Fruit fly (Drosophila melanogaster) whole organism, pupa: ENCODE results near the gene CG45075.

Experiments used
- CG10348 ChIP-seq: fragments of 200-800 bp; sonication (Bioruptor generic); IDR thresholded peaks from 2 replicates; pipeline ENCODE4 v1.3.6; 2022; ENCODE audit warnings: missing biosample characterization, missing genetic modification characterization
- CG12605 ChIP-seq: fragments of 200-800 bp; sonication (Bioruptor generic); IDR thresholded peaks from 2 replicates; pipeline ENCODE4 v1.3.6; 2022; ENCODE audit warnings: missing biosample characterization, missing genetic modification characterization
- CG13204 ChIP-seq: fragments of 200-800 bp; sonication (Bioruptor generic); optimal IDR thresholded peaks from 2 replicates; lab custom pipeline; 2018; ENCODE audit warnings: missing biosample characterization, mild to moderate bottlenecking, missing genetic modification characterization, moderate library complexity
- CG14655 ChIP-seq: fragments of 200-800 bp; sonication (Bioruptor generic); optimal IDR thresholded peaks from 3 replicates; lab custom pipeline; 2017; ENCODE audit warnings: mild to moderate bottlenecking, missing biosample characterization, missing genetic modification reagents, missing genetic modification characterization
- CG15710 ChIP-seq: fragments of 200-800 bp; sonication (Bioruptor generic); optimal IDR thresholded peaks from 2 replicates; lab custom pipeline; 2018; ENCODE audit warnings: missing biosample characterization, mild to moderate bottlenecking, missing genetic modification characterization, moderate library complexity
- CG17806 ChIP-seq: fragments of 200-800 bp; sonication (Bioruptor generic); optimal IDR thresholded peaks from 2 replicates; lab custom pipeline; 2018; ENCODE audit warnings: missing biosample characterization, mild to moderate bottlenecking, missing genetic modification characterization, moderate library complexity
- CG32121 ChIP-seq: fragments of 200-800 bp; sonication (Bioruptor generic); IDR thresholded peaks from 2 replicates; pipeline ENCODE4 v1.3.6; 2022; ENCODE audit warnings: missing biosample characterization, missing genetic modification characterization
- CG34367 ChIP-seq: fragments of 200-800 bp; sonication (Bioruptor generic); optimal IDR thresholded peaks from 2 replicates; lab custom pipeline; 2018; ENCODE audit warnings: missing biosample characterization, mild to moderate bottlenecking, missing genetic modification characterization
- CG4496 ChIP-seq: fragments of 200-800 bp; sonication (Bioruptor generic); IDR thresholded peaks from 3 replicates; pipeline ENCODE4 v1.3.6; 2022; ENCODE audit warnings: missing biosample characterization, missing genetic modification characterization
- CG8159 ChIP-seq: fragments of 200-800 bp; sonication (Bioruptor generic); optimal IDR thresholded peaks from 3 replicates; lab custom pipeline; 2018; ENCODE audit warnings: missing biosample characterization, mild to moderate bottlenecking, missing genetic modification characterization, moderate library complexity
- CG8301 ChIP-seq: fragments of 200-800 bp; sonication (Bioruptor generic); optimal IDR thresholded peaks from 2 replicates; lab custom pipeline; 2018; ENCODE audit warnings: missing biosample characterization, mild to moderate bottlenecking, missing genetic modification characterization
- CG9948 ChIP-seq: fragments of 200-800 bp; sonication (Bioruptor generic); optimal IDR thresholded peaks from 2 replicates; lab custom pipeline; 2018; ENCODE audit warnings: missing biosample characterization, mild to moderate bottlenecking, missing genetic modification characterization, moderate library complexity
- D1 ChIP-seq: fragments of 200-800 bp; sonication (Bioruptor generic); optimal IDR thresholded peaks from 2 replicates; lab custom pipeline; 2018; ENCODE audit warnings: missing biosample characterization, mild to moderate bottlenecking, missing genetic modification characterization, moderate library complexity
- EcR ChIP-seq: fragments of 200-800 bp; sonication (Bioruptor generic); optimal IDR thresholded peaks from 3 replicates; lab custom pipeline; 2019; ENCODE audit warnings: missing biosample characterization, missing genetic modification characterization, mild to moderate bottlenecking, moderate library complexity, missing genetic modification reagents
- Ets98B ChIP-seq: fragments of 200-800 bp; sonication (Bioruptor generic); IDR thresholded peaks from 2 replicates; pipeline ENCODE4 v1.3.6; 2022; ENCODE audit warnings: missing biosample characterization, missing genetic modification characterization
- Pif1A ChIP-seq: fragments of 200-800 bp; sonication (Bioruptor generic); optimal IDR thresholded peaks from 3 replicates; lab custom pipeline; 2016; ENCODE audit warnings: missing biosample characterization, missing genetic modification characterization
- Pif1B ChIP-seq: fragments of 200-800 bp; sonication (Bioruptor generic); optimal IDR thresholded peaks from 3 replicates; lab custom pipeline; 2016; ENCODE audit warnings: missing biosample characterization, missing genetic modification characterization
- Snoo ChIP-seq: fragments of 200-800 bp; sonication (Bioruptor generic); optimal IDR thresholded peaks from 3 replicates; lab custom pipeline; 2017; ENCODE audit warnings: missing biosample characterization, mild to moderate bottlenecking, missing genetic modification characterization, inconsistent platforms
- fd96Ca ChIP-seq: fragments of 200-800 bp; sonication (Bioruptor generic); IDR thresholded peaks from 3 replicates; pipeline ENCODE4 v1.3.6; 2022; ENCODE audit warnings: missing biosample characterization, missing genetic modification characterization
- gl ChIP-seq: fragments of 200-800 bp; sonication (Bioruptor generic); optimal IDR thresholded peaks from 2 replicates; lab custom pipeline; 2018; ENCODE audit warnings: missing biosample characterization, mild to moderate bottlenecking, missing genetic modification characterization
- rn ChIP-seq: fragments of 200-800 bp; sonication (Bioruptor generic); IDR thresholded peaks from 2 replicates; pipeline ENCODE4 v1.3.6; 2022; ENCODE audit warnings: missing biosample characterization, missing genetic modification characterization

Gene CG45075

dm6 chr2L:6048542-6048941 is 42.7 kb upstream of the CG45075 start, which contains the start of the genes CG34179 and slmo:
Gene CG34179, minus strand, starts transcription at chr2L:6048706.
Gene slmo, minus strand, starts transcription at chr2L:6048706.
- TF ChIP-seq CG13204 (GFP tag; lab: Kevin White, UChicago) (no peak), CG15710 (tag; lab: Kevin White, UChicago) (no peak), CG17806 (no peak), CG34367 (no peak), gl (tag; lab: Kevin White, UChicago) (no peak), rn (GFP tag; lab: Robert Waterston, UW) (no peak), CG8301 (no peak), Pif1A (GFP tag; lab: Kevin White, UChicago) (no peak), CG4496 (GFP tag; lab: Robert Waterston, UW) (no peak), Ets98B (GFP tag; lab: Robert Waterston, UW) (no peak), CG9948 (tag; lab: Kevin White, UChicago) (no peak), Pif1B (GFP tag; lab: Kevin White, UChicago) (no peak)

- TF ChIP-seq Pif1B (GFP tag; lab: Kevin White, UChicago) (no peak), gl (tag; lab: Kevin White, UChicago) (no peak), Snoo (no peak), CG4496 (GFP tag; lab: Robert Waterston, UW) (peak; percentile 8; the same call in 1 of the 3 replicates), Pif1A (GFP tag; lab: Kevin White, UChicago) (no peak)
- TF ChIP-seq, all 21 proteins: peak for 1
Observed at dm6 chr2L:6050575-6050974, 40.6 kb upstream of the CG45075 start, which contains the start of gene CG9135. Gene CG9135, plus strand, starts transcription at chr2L:6050800.

DNA sequence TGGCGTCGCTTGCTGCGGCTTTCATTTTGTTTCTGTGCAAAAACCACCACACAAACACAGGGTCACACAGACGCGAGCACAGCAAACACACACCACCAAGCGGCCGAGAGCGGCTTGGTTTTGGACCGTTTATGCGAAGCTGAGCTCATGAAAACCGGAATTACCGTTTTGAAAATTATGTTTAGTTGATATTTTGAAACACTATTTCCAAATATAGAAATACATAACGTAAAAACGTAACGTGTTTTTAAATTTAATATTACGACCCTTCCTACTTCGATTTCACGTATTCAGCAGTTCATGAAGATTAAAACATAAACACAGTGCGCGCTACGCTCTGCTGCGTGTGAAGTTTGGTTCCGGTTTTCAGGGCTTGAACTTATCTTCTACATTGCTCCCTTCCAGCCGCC is 40.0 kb upstream of the CG45075 start:
- TF ChIP-seq rn (GFP tag; lab: Robert Waterston, UW) (peak; percentile 65; the same call in 1 of the 2 replicates), CG9948 (tag; lab: Kevin White, UChicago) (peak; percentile 90), CG14655 (GFP tag; lab: Kevin White, UChicago) (peak; percentile 93), CG34367 (peak; percentile 94), CG4496 (GFP tag; lab: Robert Waterston, UW) (peak; percentile 96), Snoo (peak; percentile 96), CG8159 (tag; lab: Kevin White, UChicago) (peak; percentile 94), CG32121 (GFP tag; lab: Robert Waterston, UW) (peak; percentile 95), CG12605 (GFP tag; lab: Robert Waterston, UW) (peak; percentile 97), CG13204 (GFP tag; lab: Kevin White, UChicago) (peak; percentile 93), D1 (no peak), CG15710 (tag; lab: Kevin White, UChicago) (peak; percentile 94), CG8301 (peak; percentile 97), CG17806 (peak; percentile 93), Pif1A (GFP tag; lab: Kevin White, UChicago) (peak; percentile 98), CG10348 (GFP tag; lab: Robert Waterston, UW) (no peak), Pif1B (GFP tag; lab: Kevin White, UChicago) (peak; percentile 96), gl (tag; lab: Kevin White, UChicago) (peak; percentile 93), Ets98B (GFP tag; lab: Robert Waterston, UW) (peak; percentile 97), EcR (GFP tag; lab: Kevin White, UChicago) (peak; percentile 72), fd96Ca (GFP tag; lab: Robert Waterston, UW) (peak; percentile 94)

DNA sequence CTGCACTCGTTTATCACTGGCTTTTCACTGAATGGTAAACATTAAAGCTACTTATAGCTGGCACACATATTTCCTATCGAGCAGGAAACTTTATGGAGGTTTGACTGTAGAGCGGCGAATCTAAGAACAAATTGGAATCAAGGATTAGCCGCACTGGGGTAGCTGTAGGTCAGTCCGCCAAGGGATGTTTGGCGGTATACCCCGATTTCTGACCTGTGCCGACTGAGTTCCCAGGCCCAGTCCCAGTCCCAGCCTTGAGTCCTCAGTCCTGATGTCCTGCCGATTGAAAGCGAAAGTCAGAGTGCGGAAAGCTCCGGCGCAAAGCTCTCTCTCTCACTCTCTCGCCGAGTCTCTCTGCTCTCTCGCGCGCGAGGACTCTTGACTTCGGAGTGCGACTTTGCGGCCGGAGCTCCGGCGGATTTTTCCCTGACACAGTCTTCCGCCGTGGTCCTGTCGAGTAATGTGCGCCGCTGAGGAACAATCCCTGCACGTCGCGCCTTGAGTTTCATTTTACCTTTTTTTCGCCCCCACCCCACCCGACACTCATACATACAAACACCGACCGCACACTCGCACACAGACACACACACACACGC is 37.2 kb upstream of the CG45075 start, which contains the start of gene CG13995:
TSS of gene CG13995 (plus strand) at position 429 of the 596 bp plus-strand sequence.
- no peak for TF ChIP-seq CG34367
- no peak for TF ChIP-seq CG15710 (tag; lab: Kevin White, UChicago)
- peak; percentile 26 for TF ChIP-seq gl (tag; lab: Kevin White, UChicago)
- no peak for TF ChIP-seq Pif1A (GFP tag; lab: Kevin White, UChicago)
- 0 out of 2 replicates have a peak, but pooled peaks have one; percentile 11 for TF ChIP-seq CG12605 (GFP tag; lab: Robert Waterston, UW)
- no peak for TF ChIP-seq Snoo
- TF ChIP-seq CG8301: no peak
- TF ChIP-seq Ets98B (GFP tag; lab: Robert Waterston, UW): peak; percentile 28; the same call in 1 of the 2 replicates
- peak; percentile 19; the same call in 1 of the 2 replicates for TF ChIP-seq CG32121 (GFP tag; lab: Robert Waterston, UW)
- no peak for TF ChIP-seq D1
- TF ChIP-seq CG4496 (GFP tag; lab: Robert Waterston, UW): 0 out of 3 replicates have a peak, but pooled peaks have one; percentile 42
- TF ChIP-seq CG13204 (GFP tag; lab: Kevin White, UChicago): peak; percentile 9
- TF ChIP-seq fd96Ca (GFP tag; lab: Robert Waterston, UW): no peak
- no peak for TF ChIP-seq EcR (GFP tag; lab: Kevin White, UChicago)

- TF ChIP-seq EcR (GFP tag; lab: Kevin White, UChicago) (no peak), rn (GFP tag; lab: Robert Waterston, UW) (no peak), CG17806 (no peak), Pif1A (GFP tag; lab: Kevin White, UChicago) (no peak), CG8301 (no peak), CG4496 (GFP tag; lab: Robert Waterston, UW) (no peak), Pif1B (GFP tag; lab: Kevin White, UChicago) (no peak), gl (tag; lab: Kevin White, UChicago) (no peak), CG15710 (tag; lab: Kevin White, UChicago) (no peak), CG10348 (GFP tag; lab: Robert Waterston, UW) (no peak), CG32121 (GFP tag; lab: Robert Waterston, UW) (no peak), Snoo (no peak), Ets98B (GFP tag; lab: Robert Waterston, UW) (no peak), CG12605 (GFP tag; lab: Robert Waterston, UW) (no peak), D1 (no peak), CG8159 (tag; lab: Kevin White, UChicago) (no peak), CG34367 (no peak)
Observed at dm6 chr2L:6060210-6060609, 31.0 kb upstream of the CG45075 start, which contains the start of gene CG34180. Gene CG34180, plus strand, starts transcription at chr2L:6060510.
